Fruit fly (Drosophila melanogaster) whole organism, embryonic: ENCODE results near the gene CG31495.

ENCODE experiments used
- CG10209 ChIP-seq: fragments of 200-800 bp; sonication (Bioruptor generic); optimal IDR thresholded peaks from 3 replicates; lab custom pipeline; 2017; ENCODE audit warnings: missing biosample characterization, mild to moderate bottlenecking, missing genetic modification characterization, missing genetic modification reagents
- CG1024 ChIP-seq: fragments of 200-800 bp; sonication (Bioruptor generic); IDR thresholded peaks from 2 replicates; pipeline ENCODE4 v1.3.6; 2022; ENCODE audit warnings: missing biosample characterization, missing genetic modification characterization
- CG10959 ChIP-seq: fragments of 200-800 bp; sonication (Bioruptor generic); IDR thresholded peaks from 2 replicates; pipeline ENCODE4 v1.3.6; 2022; ENCODE audit warnings: missing biosample characterization, missing genetic modification characterization
- CG13287 ChIP-seq: fragments of 200-800 bp; sonication (Bioruptor generic); IDR thresholded peaks from 2 replicates; pipeline ENCODE4 v1.3.6; 2022; ENCODE audit warnings: missing biosample characterization, missing genetic modification characterization; ENCODE audit not compliant: partially characterized antibody
- CG14860 ChIP-seq: fragments of 200-800 bp; sonication (Bioruptor generic); IDR thresholded peaks from 3 replicates; pipeline ENCODE4 v1.3.6; 2022; ENCODE audit warnings: missing biosample characterization, missing genetic modification characterization; ENCODE audit not compliant: partially characterized antibody
- CG16779 ChIP-seq: fragments of 200-800 bp; sonication (Bioruptor generic); IDR thresholded peaks from 2 replicates; pipeline ENCODE4 v1.3.6; 2022; ENCODE audit warnings: missing biosample characterization, missing genetic modification characterization
- CG17361 ChIP-seq: fragments of 200-800 bp; sonication (Bioruptor generic); IDR thresholded peaks from 3 replicates; pipeline ENCODE4 v1.3.6; 2022; ENCODE audit warnings: missing biosample characterization, missing genetic modification characterization
- CG3163 ChIP-seq: fragments of 200-800 bp; sonication (Bioruptor generic); optimal IDR thresholded peaks from 3 replicates; lab custom pipeline; 2016; ENCODE audit warnings: missing biosample characterization, missing genetic modification characterization
- CG3847 ChIP-seq: fragments of 200-800 bp; sonication (Bioruptor generic); IDR thresholded peaks from 2 replicates; pipeline ENCODE4 v1.3.6; 2022; ENCODE audit warnings: missing biosample characterization, missing genetic modification characterization
- CG4328 ChIP-seq: fragments of 200-800 bp; sonication (Bioruptor generic); optimal IDR thresholded peaks from 3 replicates; lab custom pipeline; 2017; ENCODE audit warnings: missing biosample characterization, missing genetic modification reagents, missing genetic modification characterization
- CG4820 ChIP-seq: fragments of 200-800 bp; sonication (Bioruptor generic); optimal IDR thresholded peaks from 3 replicates; lab custom pipeline; 2016; ENCODE audit warnings: missing biosample characterization, missing genetic modification characterization
- CG7745 ChIP-seq: fragments of 200-800 bp; sonication (Bioruptor generic); optimal IDR thresholded peaks from 2 replicates; lab custom pipeline; 2018; ENCODE audit warnings: missing biosample characterization, mild to moderate bottlenecking, missing genetic modification characterization, moderate library complexity
- CG7987 ChIP-seq: fragments of 200-800 bp; sonication (Bioruptor generic); optimal IDR thresholded peaks from 2 replicates; lab custom pipeline; 2018; ENCODE audit warnings: missing biosample characterization, mild to moderate bottlenecking, missing genetic modification characterization, moderate library complexity
- Dad ChIP-seq: fragments of 200-800 bp; sonication (Bioruptor generic); optimal IDR thresholded peaks from 3 replicates; lab custom pipeline; 2016; ENCODE audit warnings: missing biosample characterization, missing genetic modification characterization
- Dbx ChIP-seq: fragments of 200-800 bp; sonication (Bioruptor generic); IDR thresholded peaks from 3 replicates; pipeline ENCODE4 v1.3.6; 2022; ENCODE audit warnings: missing biosample characterization, missing genetic modification characterization
- Dll ChIP-seq: fragments of 200-800 bp; sonication (Bioruptor generic); IDR thresholded peaks from 4 replicates; pipeline ENCODE4 v1.3.6; 2022; ENCODE audit warnings: missing biosample characterization, missing genetic modification characterization; ENCODE audit not compliant: partially characterized antibody
- Doc3 ChIP-seq: fragments of 200-800 bp; sonication (Bioruptor generic); IDR thresholded peaks from 3 replicates; pipeline ENCODE4 v1.3.6; 2022; ENCODE audit warnings: missing biosample characterization, missing genetic modification characterization; ENCODE audit not compliant: partially characterized antibody
- Dref ChIP-seq: fragments of 200-800 bp; sonication (Bioruptor generic); IDR thresholded peaks from 2 replicates; pipeline ENCODE4 v1.3.6; 2022; ENCODE audit warnings: missing biosample characterization, missing genetic modification characterization
- Drgx ChIP-seq: fragments of 200-800 bp; sonication (Bioruptor generic); IDR thresholded peaks from 2 replicates; pipeline ENCODE4 v1.3.6; 2022; ENCODE audit warnings: missing biosample characterization, missing genetic modification characterization
- HLHmδ ChIP-seq: fragments of 200-800 bp; sonication (Bioruptor generic); optimal IDR thresholded peaks from 2 replicates; lab custom pipeline; 2018; ENCODE audit warnings: missing biosample characterization, mild to moderate bottlenecking, missing genetic modification characterization, moderate library complexity
- Mad ChIP-seq: fragments of 200-800 bp; sonication (Bioruptor generic); optimal IDR thresholded peaks from 2 replicates; lab custom pipeline; 2016; ENCODE audit warnings: missing biosample characterization, missing genetic modification characterization
- Max ChIP-seq: fragments of 200-800 bp; sonication (Bioruptor generic); optimal IDR thresholded peaks from 2 replicates; lab custom pipeline; 2016; ENCODE audit warnings: missing biosample characterization, mild to moderate bottlenecking, missing genetic modification characterization
- Meics ChIP-seq: fragments of 200-800 bp; sonication (Bioruptor generic); optimal IDR thresholded peaks from 2 replicates; lab custom pipeline; 2017; ENCODE audit warnings: missing biosample characterization, mild to moderate bottlenecking, missing genetic modification characterization
- Mes4 ChIP-seq: fragments of 200-800 bp; sonication (Bioruptor generic); optimal IDR thresholded peaks from 2 replicates; lab custom pipeline; 2016; ENCODE audit warnings: missing biosample characterization, missing genetic modification characterization
- Neu2 ChIP-seq: fragments of 200-800 bp; sonication (Bioruptor generic); optimal IDR thresholded peaks from 3 replicates; lab custom pipeline; 2016; ENCODE audit warnings: missing biosample characterization, missing genetic modification characterization, borderline replicate concordance
- Side ChIP-seq: fragments of 200-800 bp; sonication (Bioruptor generic); optimal IDR thresholded peaks from 2 replicates; lab custom pipeline; 2016; ENCODE audit warnings: missing biosample characterization, missing genetic modification characterization
- ab ChIP-seq: fragments of 200-800 bp; sonication (Bioruptor generic); optimal IDR thresholded peaks from 2 replicates; lab custom pipeline; 2016; ENCODE audit warnings: missing biosample characterization, missing genetic modification characterization
- bab2 ChIP-seq: fragments of 200-800 bp; sonication (Bioruptor generic); optimal IDR thresholded peaks from 2 replicates; lab custom pipeline; 2016; ENCODE audit warnings: missing biosample characterization, missing genetic modification characterization
- crc ChIP-seq: fragments of 200-800 bp; sonication (Bioruptor generic); optimal IDR thresholded peaks from 2 replicates; lab custom pipeline; 2016; ENCODE audit warnings: missing biosample characterization, missing genetic modification characterization
- dan ChIP-seq: fragments of 200-800 bp; sonication (Bioruptor generic); IDR thresholded peaks from 2 replicates; pipeline ENCODE4 v1.3.6; 2022; ENCODE audit warnings: missing biosample characterization, missing genetic modification characterization
- dmrt11E ChIP-seq: fragments of 200-800 bp; sonication (Bioruptor generic); optimal IDR thresholded peaks from 3 replicates; lab custom pipeline; 2018; ENCODE audit warnings: missing biosample characterization, mild to moderate bottlenecking, missing genetic modification characterization, moderate library complexity
- en ChIP-seq: fragments of 200-800 bp; sonication (Bioruptor generic); optimal IDR thresholded peaks from 2 replicates; lab custom pipeline; 2016; ENCODE audit warnings: missing biosample characterization, missing genetic modification characterization
- esg ChIP-seq: fragments of 200-800 bp; sonication (Bioruptor generic); conservative IDR thresholded peaks from 2 replicates; pipeline ENCODE4 v1.3.6; 2022; ENCODE audit warnings: missing biosample characterization, missing genetic modification characterization
- fd3F ChIP-seq: fragments of 200-800 bp; sonication (Bioruptor generic); optimal IDR thresholded peaks from 2 replicates; lab custom pipeline; 2018; ENCODE audit warnings: missing biosample characterization, mild to moderate bottlenecking, missing genetic modification characterization, moderate library complexity
- fu2 ChIP-seq: fragments of 200-800 bp; sonication (Bioruptor generic); optimal IDR thresholded peaks from 2 replicates; lab custom pipeline; 2016; ENCODE audit warnings: missing biosample characterization, missing genetic modification characterization
- grn ChIP-seq: fragments of 200-800 bp; sonication (Bioruptor generic); optimal IDR thresholded peaks from 3 replicates; lab custom pipeline; 2017; ENCODE audit warnings: missing biosample characterization, missing genetic modification characterization
- gro ChIP-seq: fragments of 200-800 bp; sonication (Bioruptor generic); optimal IDR thresholded peaks from 2 replicates; lab custom pipeline; 2016; ENCODE audit warnings: missing biosample characterization, missing genetic modification characterization
- ind ChIP-seq: fragments of 200-800 bp; sonication (Bioruptor generic); optimal IDR thresholded peaks from 3 replicates; lab custom pipeline; 2016; ENCODE audit warnings: missing biosample characterization, missing genetic modification characterization
- klu ChIP-seq: fragments of 200-800 bp; sonication (Bioruptor generic); IDR thresholded peaks from 2 replicates; pipeline ENCODE4 v1.3.6; 2022; ENCODE audit warnings: missing biosample characterization, missing genetic modification characterization
- lola ChIP-seq, 3 experiments: fragments of >200 bp in 2 of 3; fragments of 200-800 bp in 1 of 3; sonication (Bioruptor generic) in 1 of 3; optimal IDR thresholded peaks; 2 replicates each; lab custom pipeline; 2017 to 2019; ENCODE audit warnings: missing biosample characterization in 3 of 3, missing genetic modification characterization in 3 of 3, mild to moderate bottlenecking in 1 of 3, moderate library complexity in 1 of 3
- odd ChIP-seq: fragments of 200-800 bp; sonication (Bioruptor generic); optimal IDR thresholded peaks from 2 replicates; lab custom pipeline; 2017; ENCODE audit warnings: missing biosample characterization, mild to moderate bottlenecking, missing genetic modification characterization
- pb ChIP-seq: fragments of 200-800 bp; sonication (Bioruptor generic); optimal IDR thresholded peaks from 3 replicates; lab custom pipeline; 2016; ENCODE audit warnings: missing biosample characterization, missing genetic modification characterization
- pnt ChIP-seq: fragments of 200-800 bp; sonication (Bioruptor generic); optimal IDR thresholded peaks from 3 replicates; lab custom pipeline; 2016; ENCODE audit warnings: missing biosample characterization, missing genetic modification characterization
- psq ChIP-seq: fragments of 200-800 bp; sonication (Bioruptor generic); optimal IDR thresholded peaks from 2 replicates; lab custom pipeline; 2017; ENCODE audit warnings: missing biosample characterization, missing genetic modification characterization
- sens-2 ChIP-seq: fragments of 200-800 bp; sonication (Bioruptor generic); IDR thresholded peaks from 2 replicates; pipeline ENCODE4 v1.3.6; 2022; ENCODE audit warnings: missing biosample characterization, missing genetic modification characterization
- sima ChIP-seq: fragments of 200-800 bp; sonication (Bioruptor generic); optimal IDR thresholded peaks from 2 replicates; lab custom pipeline; 2016; ENCODE audit warnings: missing biosample characterization, missing genetic modification characterization
- sisA ChIP-seq: fragments of 200-800 bp; sonication (Bioruptor generic); IDR thresholded peaks from 2 replicates; pipeline ENCODE4 v1.3.6; 2022; ENCODE audit warnings: missing biosample characterization, missing genetic modification characterization
- sr ChIP-seq: fragments of 200-800 bp; sonication (Bioruptor generic); IDR thresholded peaks from 3 replicates; pipeline ENCODE4 v1.3.6; 2022; ENCODE audit warnings: missing biosample characterization, missing genetic modification characterization
- tup ChIP-seq: fragments of 200-800 bp; sonication (Bioruptor generic); optimal IDR thresholded peaks from 2 replicates; lab custom pipeline; 2016; ENCODE audit warnings: missing biosample characterization, mild to moderate bottlenecking, missing genetic modification characterization, moderate library complexity
- twi ChIP-seq: fragments of 200-800 bp; optimal IDR thresholded peaks from 2 replicates; lab custom pipeline; 2019; ENCODE audit warnings: missing biosample characterization, mild to moderate bottlenecking, missing genetic modification characterization, moderate library complexity
- z ChIP-seq: fragments of 200-800 bp; sonication (Bioruptor generic); IDR thresholded peaks from 3 replicates; pipeline ENCODE4 v1.3.6; 2022; ENCODE audit warnings: missing biosample characterization, missing genetic modification characterization

Gene CG31495

DNA sequence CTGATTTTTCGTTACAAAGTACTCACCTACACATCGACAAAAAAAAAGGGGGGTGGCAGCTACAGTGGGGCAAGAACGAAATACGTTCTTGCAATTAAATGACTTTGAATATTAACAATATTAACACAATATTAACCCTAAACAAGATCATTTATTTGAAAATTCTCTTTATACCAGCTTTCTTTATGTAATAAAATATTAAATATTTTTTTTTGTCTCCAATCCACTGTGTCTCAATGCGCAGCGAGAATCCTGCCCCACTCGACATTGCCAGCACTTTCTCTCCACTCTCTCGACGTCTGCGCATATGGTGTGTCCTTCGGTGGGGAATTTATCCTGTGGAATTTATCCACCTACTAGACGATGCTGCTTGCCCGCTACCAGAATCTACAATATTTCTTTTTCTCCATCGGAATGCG, 39.3 kb downstream of the CG31495 start (continued):
- TF ChIP-seq en (GFP tag; lab: Kevin White, UChicago) (peak; percentile 21), odd (GFP tag; lab: Kevin White, UChicago) (peak; percentile 88), Neu2 (GFP tag; lab: Kevin White, UChicago) (no peak), fu2 (GFP tag; lab: Kevin White, UChicago) (no peak), CG10959 (GFP tag; lab: Robert Waterston, UW) (peak; percentile 90), CG4820 (GFP tag; lab: Kevin White, UChicago) (peak; percentile 82), Dll (GFP tag; lab: Robert Waterston, UW) (no peak), ind (GFP tag; lab: Kevin White, UChicago) (peak; percentile 79), ab (no peak), Side (peak; percentile 37), lola (GFP tag; optimal IDR thresholded peaks at IDR 0.05; lab: Kevin White, UChicago) (peak in 1 of 3 experiments; percentile 83), CG14860 (GFP tag; lab: Robert Waterston, UW) (peak; percentile 57; the same call in 2 of the 3 replicates), dmrt11E (tag; lab: Kevin White, UChicago) (peak; percentile 86), psq (GFP tag; lab: Kevin White, UChicago) (peak; percentile 43), Mad (peak; percentile 17), HLHmδ (GFP tag; lab: Kevin White, UChicago) (no peak), Mes4 (GFP tag; lab: Kevin White, UChicago) (peak; percentile 16), klu (GFP tag; lab: Robert Waterston, UW) (peak; percentile 75), CG7745 (tag; lab: Kevin White, UChicago) (no peak), dan (peak; percentile 60; the same call in 1 of the 2 replicates), CG1024 (peak; percentile 78), sens-2 (peak; percentile 83), CG4328 (GFP tag; lab: Kevin White, UChicago) (peak; percentile 92), pnt (GFP tag; lab: Kevin White, UChicago) (peak; percentile 25), z (GFP tag; lab: Robert Waterston, UW) (0 out of 3 replicates have a peak, but pooled peaks have one; percentile 35), CG10209 (peak; percentile 91), gro (peak; percentile 37), CG13287 (peak; percentile 34; the same call in 1 of the 2 replicates), CG3847 (GFP tag; lab: Robert Waterston, UW) (peak; percentile 93), grn (GFP tag; lab: Kevin White, UChicago) (peak; percentile 34), Max (GFP tag; lab: Kevin White, UChicago) (peak; percentile 83), CG7987 (peak; percentile 49), sima (GFP tag; lab: Kevin White, UChicago) (peak; percentile 33), CG16779 (peak; percentile 86), bab2 (GFP tag; lab: Kevin White, UChicago) (peak; percentile 68), crc (no peak), twi (tag; lab: Kevin White, UChicago) (peak; percentile 17), esg (GFP tag; lab: Robert Waterston, UW) (peak; percentile 93), Meics (peak; percentile 91), tup (peak; percentile 81), sisA (GFP tag; lab: Robert Waterston, UW) (peak; percentile 90), sr (GFP tag; lab: Robert Waterston, UW) (peak; percentile 41; the same call in 1 of the 3 replicates), CG17361 (GFP tag; lab: Robert Waterston, UW) (peak; percentile 84), Doc3 (GFP tag; lab: Robert Waterston, UW) (no peak), Drgx (GFP tag; lab: Robert Waterston, UW) (peak; percentile 87), Dbx (GFP tag; lab: Robert Waterston, UW) (peak; percentile 97), fd3F (GFP tag; lab: Kevin White, UChicago) (peak; percentile 85), Dref (GFP tag; lab: Robert Waterston, UW) (no peak; the same call in 1 of the 2 replicates), CG3163 (GFP tag; lab: Kevin White, UChicago) (peak; percentile 4), pb (GFP tag; lab: Kevin White, UChicago) (no peak), Dad (peak; percentile 57)
